Worm (Caenorhabditis elegans): ENCODE results near the gene C25F9.6.

- TF ChIP-seq tbx-37 (GFP tag; conservative IDR thresholded peaks at IDR 0.05) (no peak), aly-1 (tag; optimal IDR thresholded peaks at IDR 0.05) (no peak), flt-1 (GFP tag; IDR thresholded peaks at IDR 0.05) (no peak), ceh-36 (tag; optimal IDR thresholded peaks at IDR 0.05) (no peak), hmg-4 (GFP tag; optimal IDR thresholded peaks at IDR 0.05) (no peak), sea-1 (GFP tag; conservative IDR thresholded peaks at IDR 0.05) (no peak)
Measured at ce11 chrV:19402855-19403254, 2.3 kb downstream of the C25F9.6 start, which contains the start of gene C25F9.12.
